Worm (Caenorhabditis elegans) whole organism, L4/young adult: ENCODE measurements around the gene M176.10.

Experiments used
- dao-5 ChIP-seq: sonication (generic microtip); optimal IDR thresholded peaks from 2 replicates; lab custom pipeline; 2016; ENCODE audit warnings: missing genotype, missing genetic modification characterization, moderate library complexity, missing compliant biosample characterization
- him-1 ChIP-seq: sonication (generic microtip); optimal IDR thresholded peaks from 2 replicates; lab custom pipeline; 2016; ENCODE audit warnings: missing genotype, missing genetic modification reagents, missing genetic modification characterization, missing compliant biosample characterization

DNA sequence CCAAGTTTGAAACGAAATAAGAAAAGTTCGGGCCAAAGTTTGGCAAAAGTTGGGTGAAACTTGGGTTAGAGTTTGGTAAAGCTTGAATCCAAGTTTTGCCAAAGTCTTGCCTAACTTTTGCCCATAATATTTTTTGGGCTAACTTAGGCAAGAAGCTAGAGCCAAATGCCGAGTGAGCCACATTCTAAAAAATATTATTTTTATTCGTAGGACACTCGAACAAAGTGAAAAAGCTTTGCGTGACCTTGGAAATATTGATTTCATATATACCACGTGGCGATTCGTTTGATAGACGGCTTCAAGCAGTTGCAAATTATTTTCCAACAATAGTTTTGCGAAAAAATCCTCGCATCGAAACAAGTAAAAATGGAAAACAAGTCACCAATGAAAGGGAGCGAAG, 22.1 kb downstream of the M176.10 start, which contains the start of gene Y51B9A.5:
- TF ChIP-seq dao-5 (tag; lab: Kevin White, UChicago): no peak
- TF ChIP-seq him-1 (tag; lab: Kevin White, UChicago): no peak
